Worm (Caenorhabditis elegans): ENCODE data around the gene M110.9.

Gene M110.9

DNA sequence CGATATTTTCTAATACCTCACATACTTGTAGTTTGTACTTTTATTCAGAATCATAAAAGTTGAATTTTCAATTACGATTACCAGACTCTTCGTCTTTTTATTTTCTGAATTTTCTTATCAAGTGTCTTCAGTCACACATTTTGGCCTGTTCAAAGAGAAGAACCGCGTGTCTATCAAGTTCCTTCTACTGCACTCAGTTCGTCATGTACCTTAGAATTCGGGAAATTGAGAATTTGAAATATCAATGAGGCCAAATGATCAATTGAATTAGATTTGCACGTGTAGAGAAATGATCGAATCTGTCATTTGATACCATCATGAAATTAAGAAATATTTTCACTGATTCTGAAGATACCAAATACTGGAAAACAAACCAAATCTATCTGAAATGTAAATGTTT, 32.5 kb downstream of the M110.9 start:
- TF ChIP-seq mdl-1 (tag; optimal IDR thresholded peaks at IDR 0.05) (peak in 1 of 2 experiments; percentile 33), nhr-85 (tag) (peak; percentile 86), lin-15B (tag; optimal IDR thresholded peaks at IDR 0.05) (no peak), nhr-28 (tag; optimal IDR thresholded peaks at IDR 0.05) (no peak), nhr-71 (tag; optimal IDR thresholded peaks at IDR 0.05) (peak; percentile 50), nhr-90 (tag; optimal IDR thresholded peaks at IDR 0.05; ENCODE audit: poor library complexity) (peak; percentile 15), zip-4 (GFP tag; optimal IDR thresholded peaks at IDR 0.05) (no peak), hpl-2 (GFP tag; optimal IDR thresholded peaks at IDR 0.05) (no peak), C04F5.9 (tag; optimal IDR thresholded peaks at IDR 0.05) (no peak), efl-1 (optimal IDR thresholded peaks at IDR 0.05) (no peak), efl-1 (GFP tag; optimal IDR thresholded peaks at IDR 0.05 in 1 of 2) (peak in 1 of 2 experiments; percentile 84), blmp-1 (tag; optimal IDR thresholded peaks at IDR 0.05) (peak; percentile 63), fos-1 (tag; optimal IDR thresholded peaks at IDR 0.05) (no peak), lin-35 (GFP tag; optimal IDR thresholded peaks at IDR 0.05) (peak in 1 of 2 experiments; percentile 13), tbx-2 (tag; optimal IDR thresholded peaks at IDR 0.05) (peak; percentile 31), nhr-20 (tag; optimal IDR thresholded peaks at IDR 0.05) (peak; percentile 64), grh-1 (GFP tag; IDR thresholded peaks at IDR 0.05) (0 out of 2 replicates have a peak, but pooled peaks have one; percentile 33), elt-3 (tag; optimal IDR thresholded peaks at IDR 0.05) (peak in 1 of 6 experiments; percentile 52), fkh-8 (tag; optimal IDR thresholded peaks at IDR 0.05) (no peak), isw-1 (GFP tag; IDR thresholded peaks at IDR 0.05) (no peak), lin-14 (GFP tag; optimal IDR thresholded peaks at IDR 0.05) (peak; percentile 55), alr-1 (tag; optimal IDR thresholded peaks at IDR 0.05; ENCODE audit: borderline replicate concordance) (no peak), nhr-84 (tag; optimal IDR thresholded peaks at IDR 0.05) (no peak)

DNA sequence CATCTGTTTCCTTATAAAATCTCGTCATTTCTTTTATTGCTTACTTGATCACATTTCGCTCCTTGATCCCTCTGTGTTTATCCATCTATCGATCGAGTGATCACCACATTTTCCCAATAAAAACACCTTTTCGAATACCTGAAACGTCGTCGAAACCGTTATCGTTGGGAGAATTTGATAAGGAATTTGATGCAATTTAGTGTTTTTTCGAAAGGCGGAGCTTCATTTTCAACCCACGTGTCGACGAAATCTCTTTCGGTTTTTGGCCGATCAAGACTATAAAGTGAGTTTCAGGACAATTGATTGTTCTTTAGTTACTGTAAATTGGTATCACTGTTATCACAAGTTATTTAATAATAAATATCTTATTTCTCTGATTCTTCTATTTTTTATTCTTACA, 33.5 kb downstream of the M110.9 start, which contains the start of gene srdh-1:
Gene srdh-1 (plus strand): TSS at position 43 of the 400 bp plus-strand sequence.
- TF ChIP-seq lsy-2 (tag; optimal IDR thresholded peaks at IDR 0.05) (no peak), ztf-11 (tag; optimal IDR thresholded peaks at IDR 0.05) (no peak), skn-1 (tag; optimal IDR thresholded peaks at IDR 0.05) (no peak), mef-2 (tag; optimal IDR thresholded peaks at IDR 0.05) (no peak), sptf-1 (tag; optimal IDR thresholded peaks at IDR 0.05) (no peak), fkh-8 (tag; optimal IDR thresholded peaks at IDR 0.05) (no peak), blmp-1 (tag; optimal IDR thresholded peaks at IDR 0.05) (peak; percentile 46), nhr-19 (GFP tag; conservative IDR thresholded peaks at IDR 0.05) (no peak), nhr-12 (tag; optimal IDR thresholded peaks at IDR 0.05) (no peak), nhr-71 (tag; optimal IDR thresholded peaks at IDR 0.05) (peak; percentile 35), egl-27 (tag; optimal IDR thresholded peaks at IDR 0.05) (no peak), elt-3 (tag; optimal IDR thresholded peaks at IDR 0.05) (peak in 4 of 6 experiments; percentile 40 to 71 (median 64)), mdl-1 (tag; optimal IDR thresholded peaks at IDR 0.05) (peak in 1 of 2 experiments; percentile 16), lin-14 (GFP tag; optimal IDR thresholded peaks at IDR 0.05) (peak; percentile 27), nhr-20 (tag; optimal IDR thresholded peaks at IDR 0.05) (peak; percentile 33), efl-1 (optimal IDR thresholded peaks at IDR 0.05) (no peak), efl-1 (GFP tag; optimal IDR thresholded peaks at IDR 0.05 in 1 of 2) (peak in 1 of 2 experiments; percentile 51), nhr-85 (tag) (peak; percentile 81), vab-15 (tag; optimal IDR thresholded peaks at IDR 0.05) (no peak), nhr-11 (tag; optimal IDR thresholded peaks at IDR 0.05) (no peak), xbp-1 (tag; optimal IDR thresholded peaks at IDR 0.05) (no peak)

DNA sequence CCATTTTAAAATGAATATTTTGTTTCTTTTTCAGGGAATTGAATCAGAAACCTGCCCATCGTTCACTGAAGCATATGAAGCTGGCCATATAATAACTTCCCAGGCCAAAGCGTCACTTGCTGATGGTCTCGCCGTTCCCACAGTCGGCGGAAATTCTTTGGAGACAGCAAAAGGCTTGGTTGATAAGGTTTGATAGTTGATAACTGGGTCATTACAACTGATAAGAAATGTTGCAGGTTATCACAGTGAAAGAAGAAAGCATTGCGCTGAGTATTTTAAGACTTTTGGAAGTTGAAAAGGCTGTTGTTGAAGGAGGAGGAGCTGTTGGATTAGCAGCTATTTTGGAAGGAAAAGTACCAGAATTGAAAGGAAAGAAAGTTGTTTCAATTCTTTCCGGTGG, 35.5 kb downstream of the M110.9 start:
- TF ChIP-seq nhr-11 (tag; optimal IDR thresholded peaks at IDR 0.05) (no peak), blmp-1 (tag; optimal IDR thresholded peaks at IDR 0.05) (peak; percentile 33), pqm-1 (tag; optimal IDR thresholded peaks at IDR 0.05) (peak; percentile 8), lin-14 (GFP tag; optimal IDR thresholded peaks at IDR 0.05) (peak; percentile 16), mdl-1 (tag; optimal IDR thresholded peaks at IDR 0.05) (no peak), unc-130 (tag; optimal IDR thresholded peaks at IDR 0.05) (no peak), elt-3 (tag; optimal IDR thresholded peaks at IDR 0.05) (peak in 1 of 6 experiments; percentile 17), elt-2 (tag; optimal IDR thresholded peaks at IDR 0.05) (peak; percentile 73), ces-1 (GFP tag; optimal IDR thresholded peaks at IDR 0.05) (no peak), efl-1 (optimal IDR thresholded peaks at IDR 0.05) (no peak), efl-1 (GFP tag; optimal IDR thresholded peaks at IDR 0.05 in 1 of 2) (peak in 1 of 2 experiments; percentile 45)

All from whole organism, L1 larva.